Fruit fly (Drosophila melanogaster) whole organism, embryonic: Measurements from ENCODE around the gene CG31287.
A peak's percentile ranks its signal among the peaks of the same experiment; 100 is the strongest.

Experiments
- Antp ChIP-seq: fragments of 200-800 bp; sonication (Bioruptor generic); optimal IDR thresholded peaks from 3 replicates; lab custom pipeline; 2016; ENCODE audit warnings: missing biosample characterization, missing genetic modification characterization
- CG10147 ChIP-seq: fragments of 200-800 bp; sonication (Bioruptor generic); optimal IDR thresholded peaks from 2 replicates; lab custom pipeline; 2019; ENCODE audit warnings: missing biosample characterization, mild to moderate bottlenecking, missing genetic modification characterization, moderate library complexity
- CG10209 ChIP-seq: fragments of 200-800 bp; sonication (Bioruptor generic); optimal IDR thresholded peaks from 3 replicates; lab custom pipeline; 2017; ENCODE audit warnings: missing biosample characterization, mild to moderate bottlenecking, missing genetic modification characterization, missing genetic modification reagents
- CG10267 ChIP-seq: fragments of 200-800 bp; sonication (Bioruptor generic); optimal IDR thresholded peaks from 2 replicates; lab custom pipeline; 2018; ENCODE audit warnings: missing biosample characterization, mild to moderate bottlenecking, missing genetic modification characterization, moderate library complexity
- CG10431 ChIP-seq: fragments of 200-800 bp; sonication (Bioruptor generic); optimal IDR thresholded peaks from 3 replicates; lab custom pipeline; 2018; ENCODE audit warnings: missing biosample characterization, mild to moderate bottlenecking, missing genetic modification characterization
- CG11398 ChIP-seq: fragments of 200-800 bp; sonication (Bioruptor generic); optimal IDR thresholded peaks from 2 replicates; lab custom pipeline; 2016; ENCODE audit warnings: missing biosample characterization, missing genetic modification characterization
- CG13123 ChIP-seq: fragments of 200-800 bp; sonication (Bioruptor generic); optimal IDR thresholded peaks from 2 replicates; lab custom pipeline; 2016; ENCODE audit warnings: missing biosample characterization, missing genetic modification characterization
- CG17186 ChIP-seq: fragments of 200-800 bp; sonication (Bioruptor generic); optimal IDR thresholded peaks from 3 replicates; lab custom pipeline; 2017; ENCODE audit warnings: missing biosample characterization, missing genetic modification reagents, missing genetic modification characterization
- CG17328 ChIP-seq: fragments of 200-800 bp; sonication (Bioruptor generic); IDR thresholded peaks from 2 replicates; pipeline ENCODE4 v1.3.6; 2022; ENCODE audit warnings: missing biosample characterization, missing genetic modification characterization
- CG17829 ChIP-seq: fragments of 200-800 bp; optimal IDR thresholded peaks from 2 replicates; lab custom pipeline; 2019; ENCODE audit warnings: missing biosample characterization, mild to moderate bottlenecking, missing genetic modification characterization, moderate library complexity
- CG2889 ChIP-seq: fragments of 200-800 bp; sonication (Bioruptor generic); IDR thresholded peaks from 3 replicates; pipeline ENCODE4 v1.3.6; 2022; ENCODE audit warnings: missing biosample characterization, missing genetic modification characterization
- CG4424 ChIP-seq: fragments of 200-800 bp; sonication (Bioruptor generic); optimal IDR thresholded peaks from 3 replicates; lab custom pipeline; 2016; ENCODE audit warnings: missing biosample characterization, missing genetic modification characterization
- CG6272 ChIP-seq: fragments of 200-800 bp; sonication (Bioruptor generic); IDR thresholded peaks from 2 replicates; pipeline ENCODE4 v1.3.6; 2022; ENCODE audit warnings: missing biosample characterization, missing genetic modification characterization
- CG6854 ChIP-seq: fragments of 200-800 bp; sonication (Bioruptor generic); optimal IDR thresholded peaks from 3 replicates; lab custom pipeline; 2017; ENCODE audit warnings: missing biosample characterization, mild to moderate bottlenecking, missing genetic modification characterization
- CG7987 ChIP-seq: fragments of 200-800 bp; sonication (Bioruptor generic); optimal IDR thresholded peaks from 2 replicates; lab custom pipeline; 2018; ENCODE audit warnings: missing biosample characterization, mild to moderate bottlenecking, missing genetic modification characterization, moderate library complexity
- CrebB ChIP-seq: fragments of 200-800 bp; sonication (Bioruptor generic); optimal IDR thresholded peaks from 3 replicates; lab custom pipeline; 2018; ENCODE audit warnings: missing biosample characterization, mild to moderate bottlenecking, missing genetic modification characterization
- Dref ChIP-seq: fragments of 200-800 bp; sonication (Bioruptor generic); IDR thresholded peaks from 2 replicates; pipeline ENCODE4 v1.3.6; 2022; ENCODE audit warnings: missing biosample characterization, missing genetic modification characterization
- E2f2 ChIP-seq: fragments of 200-800 bp; sonication (Bioruptor generic); IDR thresholded peaks from 2 replicates; pipeline ENCODE4 v1.3.6; 2022; ENCODE audit warnings: missing biosample characterization, missing genetic modification characterization
- Ets65A ChIP-seq: fragments of 200-800 bp; sonication (Bioruptor generic); peaks from one replicate; lab custom pipeline; 2016; ENCODE audit warnings: missing biosample characterization, missing genetic modification characterization
- Hey ChIP-seq: fragments of 200-800 bp; sonication (Bioruptor generic); optimal IDR thresholded peaks from 3 replicates; lab custom pipeline; 2018; ENCODE audit warnings: missing biosample characterization, mild to moderate bottlenecking, missing genetic modification characterization
- Kr ChIP-seq: fragments of 200-800 bp; sonication (Bioruptor generic); optimal IDR thresholded peaks from 2 replicates; lab custom pipeline; 2017; ENCODE audit warnings: missing biosample characterization, mild to moderate bottlenecking, missing genetic modification characterization
- NC2α ChIP-seq: fragments of 200-800 bp; sonication (Bioruptor generic); optimal IDR thresholded peaks from 2 replicates; lab custom pipeline; 2016; ENCODE audit warnings: missing biosample characterization, missing genetic modification characterization
- Nf-YC ChIP-seq: fragments of 200-800 bp; optimal IDR thresholded peaks from 3 replicates; lab custom pipeline; 2019; ENCODE audit warnings: missing biosample characterization, mild to moderate bottlenecking, missing genetic modification characterization, moderate library complexity
- PHDP ChIP-seq: fragments of 200-800 bp; sonication (Bioruptor generic); optimal IDR thresholded peaks from 3 replicates; lab custom pipeline; 2018; ENCODE audit warnings: missing biosample characterization, mild to moderate bottlenecking, missing genetic modification characterization, moderate library complexity
- Pdp1 ChIP-seq, 2 experiments: fragments of 200-800 bp; sonication (Bioruptor generic); optimal IDR thresholded peaks; 3 replicates each; lab custom pipeline; 2016; ENCODE audit warnings: missing biosample characterization in 2 of 2, missing genetic modification characterization in 2 of 2, mild to moderate bottlenecking in 1 of 2, moderate library complexity in 1 of 2
- Scr ChIP-seq: fragments of 200-800 bp; sonication (Bioruptor generic); IDR thresholded peaks from 2 replicates; pipeline ENCODE4 v1.3.6; 2022; ENCODE audit warnings: missing biosample characterization, missing genetic modification characterization; ENCODE audit not compliant: partially characterized antibody
- Stat92E ChIP-seq, 3 experiments: fragments of >200 bp in 2 of 3; fragments of 200-800 bp in 1 of 3; sonication (Bioruptor generic) in 1 of 3; optimal IDR thresholded peaks; 2 replicates each; lab custom pipeline; 2017 to 2019; ENCODE audit warnings: missing biosample characterization in 3 of 3, missing genetic modification characterization in 3 of 3, mild to moderate bottlenecking in 1 of 3, moderate library complexity in 1 of 3
- ac ChIP-seq: fragments of 200-800 bp; sonication (Bioruptor generic); optimal IDR thresholded peaks from 3 replicates; lab custom pipeline; 2017; ENCODE audit warnings: missing biosample characterization, mild to moderate bottlenecking, missing genetic modification characterization
- ap ChIP-seq: fragments of 200-800 bp; sonication (Bioruptor generic); IDR thresholded peaks from 2 replicates; pipeline ENCODE4 v1.3.6; 2022; ENCODE audit warnings: missing biosample characterization, missing genetic modification characterization
- caup ChIP-seq: fragments of 200-800 bp; sonication (Bioruptor generic); optimal IDR thresholded peaks from 3 replicates; lab custom pipeline; 2017; ENCODE audit warnings: missing biosample characterization, mild to moderate bottlenecking, missing genetic modification characterization, moderate library complexity; ENCODE audit not compliant: severe bottlenecking
- chn ChIP-seq: fragments of 200-800 bp; sonication (Bioruptor generic); optimal IDR thresholded peaks from 2 replicates; lab custom pipeline; 2016; ENCODE audit warnings: missing biosample characterization, missing genetic modification characterization
- danr ChIP-seq: fragments of 200-800 bp; sonication (Bioruptor generic); IDR thresholded peaks from 2 replicates; pipeline ENCODE4 v1.3.6; 2022; ENCODE audit warnings: missing biosample characterization, missing genetic modification characterization
- disco-r ChIP-seq: fragments of 200-800 bp; sonication (Bioruptor generic); optimal IDR thresholded peaks from 2 replicates; lab custom pipeline; 2016; ENCODE audit warnings: missing biosample characterization, missing genetic modification characterization
- eyg ChIP-seq: fragments of 200-800 bp; sonication (Bioruptor generic); optimal IDR thresholded peaks from 3 replicates; lab custom pipeline; 2016; ENCODE audit warnings: missing biosample characterization, missing genetic modification characterization
- fd102C ChIP-seq: fragments of 200-800 bp; sonication (Bioruptor generic); optimal IDR thresholded peaks from 2 replicates; lab custom pipeline; 2018; ENCODE audit warnings: missing biosample characterization, mild to moderate bottlenecking, missing genetic modification characterization, moderate library complexity
- fd3F ChIP-seq: fragments of 200-800 bp; sonication (Bioruptor generic); optimal IDR thresholded peaks from 2 replicates; lab custom pipeline; 2018; ENCODE audit warnings: missing biosample characterization, mild to moderate bottlenecking, missing genetic modification characterization, moderate library complexity
- fru ChIP-seq: fragments of >200 bp; optimal IDR thresholded peaks from 2 replicates; lab custom pipeline; 2017
- gro ChIP-seq: fragments of 200-800 bp; sonication (Bioruptor generic); optimal IDR thresholded peaks from 2 replicates; lab custom pipeline; 2016; ENCODE audit warnings: missing biosample characterization, missing genetic modification characterization
- gsb ChIP-seq: fragments of 200-800 bp; sonication (Bioruptor generic); IDR thresholded peaks from 2 replicates; pipeline ENCODE4 v1.3.6; 2022; ENCODE audit warnings: missing biosample characterization, missing genetic modification characterization
- her ChIP-seq: fragments of 200-800 bp; sonication (Bioruptor generic); optimal IDR thresholded peaks from 2 replicates; lab custom pipeline; 2016; ENCODE audit warnings: missing biosample characterization, missing genetic modification characterization
- ken ChIP-seq: fragments of 200-800 bp; sonication (Bioruptor generic); IDR thresholded peaks from 3 replicates; pipeline ENCODE4 v1.3.6; 2022; ENCODE audit warnings: missing biosample characterization, missing genetic modification characterization
- lilli ChIP-seq: fragments of 200-800 bp; sonication (Bioruptor generic); optimal IDR thresholded peaks from 3 replicates; lab custom pipeline; 2016; ENCODE audit warnings: missing biosample characterization, missing genetic modification characterization
- pb ChIP-seq: fragments of 200-800 bp; sonication (Bioruptor generic); optimal IDR thresholded peaks from 3 replicates; lab custom pipeline; 2016; ENCODE audit warnings: missing biosample characterization, missing genetic modification characterization
- pum ChIP-seq: fragments of 200-800 bp; sonication (Bioruptor generic); optimal IDR thresholded peaks from 2 replicates; lab custom pipeline; 2016; ENCODE audit warnings: missing biosample characterization, missing genetic modification characterization
- rib ChIP-seq: fragments of 200-800 bp; sonication (Bioruptor generic); IDR thresholded peaks from 2 replicates; pipeline ENCODE4 v1.3.6; 2022; ENCODE audit warnings: missing biosample characterization, missing genetic modification characterization
- scrt ChIP-seq: fragments of 200-800 bp; sonication (Bioruptor generic); optimal IDR thresholded peaks from 2 replicates; lab custom pipeline; 2018; ENCODE audit warnings: missing biosample characterization, mild to moderate bottlenecking, missing genetic modification characterization, moderate library complexity
- sd ChIP-seq: fragments of 200-800 bp; sonication (Bioruptor generic); optimal IDR thresholded peaks from 3 replicates; lab custom pipeline; 2018; ENCODE audit warnings: missing biosample characterization, mild to moderate bottlenecking, missing genetic modification characterization, moderate library complexity
- sens ChIP-seq: fragments of 200-800 bp; sonication (Bioruptor generic); peaks from one replicate; lab custom pipeline; 2016; ENCODE audit warnings: missing biosample characterization, missing genetic modification characterization
- sisA ChIP-seq: fragments of 200-800 bp; sonication (Bioruptor generic); IDR thresholded peaks from 2 replicates; pipeline ENCODE4 v1.3.6; 2022; ENCODE audit warnings: missing biosample characterization, missing genetic modification characterization
- tna ChIP-seq: fragments of 200-800 bp; sonication (Bioruptor generic); IDR thresholded peaks from 2 replicates; pipeline ENCODE4 v1.3.6; 2022; ENCODE audit warnings: missing biosample characterization, missing genetic modification characterization; ENCODE audit not compliant: partially characterized antibody
- trh ChIP-seq: fragments of 200-800 bp; sonication (Bioruptor generic); optimal IDR thresholded peaks from 2 replicates; lab custom pipeline; 2016; ENCODE audit warnings: missing biosample characterization, missing genetic modification characterization

The CG31287 gene

DNA sequence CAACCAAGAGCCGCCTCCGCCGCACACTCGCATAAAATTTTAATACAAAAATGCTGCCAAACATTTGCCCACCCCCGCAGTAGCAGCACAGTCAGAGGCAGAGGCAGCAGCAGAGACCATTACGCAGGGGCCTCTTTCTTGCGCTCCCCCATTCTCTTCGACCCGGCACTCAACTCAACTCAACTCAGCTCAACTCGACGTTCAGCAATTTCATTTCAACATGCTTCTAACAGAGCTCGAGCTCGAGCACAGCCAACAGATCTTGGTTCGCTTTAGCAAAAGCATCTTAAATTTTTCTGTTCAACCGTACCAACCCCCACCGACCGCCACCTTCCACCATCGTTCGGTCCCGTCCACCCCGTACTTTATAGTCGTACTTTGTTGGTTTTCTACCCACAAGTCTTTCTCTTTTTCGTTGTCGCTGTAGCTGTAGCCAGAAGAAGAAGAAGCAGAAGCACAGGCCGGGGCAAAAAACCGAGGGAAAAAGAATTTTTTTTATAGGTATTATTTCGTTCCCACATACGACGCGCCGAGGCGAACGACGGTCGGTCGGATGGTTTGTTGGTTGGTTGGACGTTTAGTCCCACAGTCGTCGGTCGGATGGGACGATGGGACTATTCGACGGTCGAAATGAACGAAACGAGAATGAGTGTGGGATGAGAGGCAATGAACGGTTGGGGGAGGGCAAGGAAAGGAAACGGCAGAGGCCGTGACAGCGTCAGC, 32.2 kb downstream of the CG31287 start (continued):
- TF ChIP-seq her (GFP tag; lab: Kevin White, UChicago) (peak; percentile 7), caup (GFP tag; lab: Kevin White, UChicago) (no peak), gsb (GFP tag; lab: Robert Waterston, UW) (no peak), PHDP (tag; lab: Kevin White, UChicago) (no peak), E2f2 (GFP tag; lab: Robert Waterston, UW) (no peak), gro (GFP tag; lab: Kevin White, UChicago) (peak; percentile 90), CG4424 (no peak), sd (tag; lab: Kevin White, UChicago) (peak; percentile 83), ap (GFP tag; lab: Robert Waterston, UW) (no peak), CG6272 (no peak), CG17328 (GFP tag; lab: Robert Waterston, UW) (no peak), Dref (GFP tag; lab: Robert Waterston, UW) (no peak), pum (GFP tag; lab: Kevin White, UChicago) (no peak), fd102C (no peak), danr (GFP tag; lab: Robert Waterston, UW) (no peak), ac (no peak), CG7987 (GFP tag; lab: Kevin White, UChicago) (peak; percentile 26), Antp (GFP tag; lab: Kevin White, UChicago) (peak; percentile 12), ken (GFP tag; lab: Robert Waterston, UW) (no peak), Nf-YC (tag; lab: Kevin White, UChicago) (no peak), Stat92E (GFP tag; optimal IDR thresholded peaks at IDR 0.05; lab: Kevin White, UChicago) (no peak), CG13123 (GFP tag; lab: Kevin White, UChicago) (no peak), CG10431 (GFP tag; lab: Kevin White, UChicago) (no peak), sens (peak; percentile 71), CG6854 (no peak), CG17186 (GFP tag; lab: Kevin White, UChicago) (no peak), CG2889 (GFP tag; lab: Robert Waterston, UW) (no peak), fd3F (GFP tag; lab: Kevin White, UChicago) (no peak), CrebB (tag; lab: Kevin White, UChicago) (no peak), rib (GFP tag; lab: Robert Waterston, UW) (no peak), CG11398 (GFP tag; lab: Kevin White, UChicago) (no peak), disco-r (GFP tag; lab: Kevin White, UChicago) (peak; percentile 36), sisA (GFP tag; lab: Robert Waterston, UW) (no peak), eyg (GFP tag; lab: Kevin White, UChicago) (no peak), CG10209 (peak; percentile 99), Kr (GFP tag; lab: Kevin White, UChicago) (no peak), pb (GFP tag; lab: Kevin White, UChicago) (peak; percentile 24), Scr (GFP tag; lab: Robert Waterston, UW) (no peak), CG17829 (no peak), lilli (GFP tag; lab: Kevin White, UChicago) (peak; percentile 48), Hey (tag; lab: Kevin White, UChicago) (peak; percentile 35), CG10147 (no peak), Ets65A (peak; percentile 75), trh (no peak), Pdp1 (GFP tag; optimal IDR thresholded peaks at IDR 0.05; lab: Kevin White, UChicago) (peak; percentile 9 to 34), scrt (GFP tag; lab: Kevin White, UChicago) (no peak), chn (GFP tag; lab: Kevin White, UChicago) (peak; percentile 48), NC2α (GFP tag; lab: Kevin White, UChicago) (peak; percentile 47), CG10267 (no peak), fru (no peak), tna (GFP tag; lab: Robert Waterston, UW) (no peak)
